Fruit fly (Drosophila melanogaster) whole organism, embryonic: ENCODE results near the gene Bsg.

Experiments
- Atf6 ChIP-seq: fragments of 200-800 bp; sonication (Bioruptor generic); IDR thresholded peaks from 2 replicates; pipeline ENCODE4 v1.3.6; 2022; ENCODE audit warnings: missing biosample characterization, missing genetic modification characterization
- CG10147 ChIP-seq: fragments of 200-800 bp; sonication (Bioruptor generic); optimal IDR thresholded peaks from 2 replicates; lab custom pipeline; 2019; ENCODE audit warnings: missing biosample characterization, mild to moderate bottlenecking, missing genetic modification characterization, moderate library complexity
- CG10431 ChIP-seq: fragments of 200-800 bp; sonication (Bioruptor generic); optimal IDR thresholded peaks from 3 replicates; lab custom pipeline; 2018; ENCODE audit warnings: missing biosample characterization, mild to moderate bottlenecking, missing genetic modification characterization
- CG10543 ChIP-seq: fragments of 200-800 bp; sonication (Bioruptor generic); optimal IDR thresholded peaks from 3 replicates; lab custom pipeline; 2017; ENCODE audit warnings: missing biosample characterization, mild to moderate bottlenecking, missing genetic modification characterization, moderate library complexity
- CG10654 ChIP-seq: fragments of 200-800 bp; sonication (Bioruptor generic); optimal IDR thresholded peaks from 2 replicates; lab custom pipeline; 2016; ENCODE audit warnings: missing biosample characterization, missing genetic modification characterization
- CG11085 ChIP-seq: fragments of 200-800 bp; sonication (Bioruptor generic); IDR thresholded peaks from 2 replicates; pipeline ENCODE4 v1.3.6; 2022; ENCODE audit warnings: missing biosample characterization, missing genetic modification characterization
- CG15479 ChIP-seq: fragments of 200-800 bp; sonication (Bioruptor generic); optimal IDR thresholded peaks from 3 replicates; lab custom pipeline; 2019; ENCODE audit warnings: missing biosample characterization, mild to moderate bottlenecking, missing genetic modification characterization, moderate library complexity
- CG16815 ChIP-seq: fragments of 200-800 bp; sonication (Bioruptor generic); optimal IDR thresholded peaks from 3 replicates; lab custom pipeline; 2017; ENCODE audit warnings: missing biosample characterization, mild to moderate bottlenecking, missing genetic modification characterization
- CG17328 ChIP-seq: fragments of 200-800 bp; sonication (Bioruptor generic); IDR thresholded peaks from 2 replicates; pipeline ENCODE4 v1.3.6; 2022; ENCODE audit warnings: missing biosample characterization, missing genetic modification characterization
- CG1832 ChIP-seq: fragments of 200-800 bp; sonication (Bioruptor generic); optimal IDR thresholded peaks from 2 replicates; lab custom pipeline; 2017; ENCODE audit warnings: missing biosample characterization, mild to moderate bottlenecking, missing genetic modification characterization, inconsistent platforms
- CG18764 ChIP-seq: fragments of 200-800 bp; sonication (Bioruptor generic); optimal IDR thresholded peaks from 3 replicates; lab custom pipeline; 2016; ENCODE audit warnings: missing biosample characterization, missing genetic modification characterization
- CG2712 ChIP-seq: fragments of 200-800 bp; optimal IDR thresholded peaks from 3 replicates; lab custom pipeline; 2019; ENCODE audit warnings: missing biosample characterization, mild to moderate bottlenecking, missing genetic modification characterization, moderate library complexity
- CG2875 ChIP-seq: fragments of 200-800 bp; sonication (Bioruptor generic); optimal IDR thresholded peaks from 2 replicates; lab custom pipeline; 2017; ENCODE audit warnings: missing biosample characterization, mild to moderate bottlenecking, missing genetic modification characterization, missing genetic modification reagents
- CG31388 ChIP-seq: fragments of 200-800 bp; sonication (Bioruptor generic); optimal IDR thresholded peaks from 2 replicates; lab custom pipeline; 2016; ENCODE audit warnings: missing biosample characterization, missing genetic modification characterization
- CG32532 ChIP-seq: fragments of 200-800 bp; sonication (Bioruptor generic); IDR thresholded peaks from 2 replicates; pipeline ENCODE4 v1.3.6; 2022; ENCODE audit warnings: missing biosample characterization, missing genetic modification characterization
- CG3407 ChIP-seq: fragments of 200-800 bp; sonication (Bioruptor generic); optimal IDR thresholded peaks from 2 replicates; lab custom pipeline; 2018; ENCODE audit warnings: missing biosample characterization, mild to moderate bottlenecking, missing genetic modification characterization
- CG34376 ChIP-seq: fragments of 200-800 bp; sonication (Bioruptor generic); optimal IDR thresholded peaks from 2 replicates; lab custom pipeline; 2018; ENCODE audit warnings: missing biosample characterization, mild to moderate bottlenecking, missing genetic modification characterization
- CG34422 ChIP-seq: fragments of 200-800 bp; sonication (Bioruptor generic); IDR thresholded peaks from 3 replicates; pipeline ENCODE4 v1.3.6; 2022; ENCODE audit warnings: missing biosample characterization, missing genetic modification characterization
- CG43689 ChIP-seq: fragments of 200-800 bp; sonication (Bioruptor generic); IDR thresholded peaks from 2 replicates; pipeline ENCODE4 v1.3.6; 2022; ENCODE audit warnings: missing biosample characterization, missing genetic modification characterization
- CG4404 ChIP-seq: fragments of 200-800 bp; sonication (Bioruptor generic); IDR thresholded peaks from 2 replicates; pipeline ENCODE4 v1.3.6; 2022; ENCODE audit warnings: missing biosample characterization, missing genetic modification characterization
- CG6683 ChIP-seq: fragments of 200-800 bp; sonication (Bioruptor generic); optimal IDR thresholded peaks from 2 replicates; lab custom pipeline; 2017; ENCODE audit warnings: missing biosample characterization, mild to moderate bottlenecking, missing genetic modification characterization, missing genetic modification reagents
- CG6854 ChIP-seq: fragments of 200-800 bp; sonication (Bioruptor generic); optimal IDR thresholded peaks from 3 replicates; lab custom pipeline; 2017; ENCODE audit warnings: missing biosample characterization, mild to moderate bottlenecking, missing genetic modification characterization
- CG7271 ChIP-seq: fragments of 200-800 bp; sonication (Bioruptor generic); optimal IDR thresholded peaks from 2 replicates; lab custom pipeline; 2018; ENCODE audit warnings: missing biosample characterization, mild to moderate bottlenecking, missing genetic modification characterization, moderate library complexity
- CG8290 ChIP-seq, 3 experiments: fragments of 200-800 bp; sonication (Bioruptor generic); optimal IDR thresholded peaks; 2 replicates each; lab custom pipeline; 2016 to 2019; ENCODE audit warnings: missing biosample characterization in 3 of 3, missing genetic modification characterization in 3 of 3, mild to moderate bottlenecking in 2 of 3, moderate library complexity in 1 of 3
- Dp ChIP-seq: fragments of 200-800 bp; sonication (Bioruptor generic); optimal IDR thresholded peaks from 2 replicates; lab custom pipeline; 2018; ENCODE audit warnings: missing biosample characterization, mild to moderate bottlenecking, missing genetic modification characterization, moderate library complexity
- Ets97D ChIP-seq: fragments of 200-800 bp; sonication (Bioruptor generic); optimal IDR thresholded peaks from 3 replicates; lab custom pipeline; 2016; ENCODE audit warnings: missing biosample characterization, missing genetic modification characterization
- Hmx ChIP-seq: fragments of 200-800 bp; sonication (Bioruptor generic); optimal IDR thresholded peaks from 2 replicates; lab custom pipeline; 2016; ENCODE audit warnings: missing biosample characterization, missing genetic modification characterization
- Optix ChIP-seq: fragments of 200-800 bp; sonication (Bioruptor generic); IDR thresholded peaks from 3 replicates; pipeline ENCODE4 v1.3.6; 2022; ENCODE audit warnings: missing biosample characterization, missing genetic modification characterization
- Sox100B ChIP-seq: fragments of 200-800 bp; sonication (Bioruptor generic); optimal IDR thresholded peaks from 3 replicates; lab custom pipeline; 2018; ENCODE audit warnings: missing biosample characterization, mild to moderate bottlenecking, missing genetic modification characterization
- Tbp ChIP-seq: fragments of >200 bp; optimal IDR thresholded peaks from 2 replicates; lab custom pipeline; 2018; ENCODE audit warnings: missing biosample characterization, missing genetic modification characterization
- Vsx1 ChIP-seq: fragments of 200-800 bp; sonication (Bioruptor generic); optimal IDR thresholded peaks from 2 replicates; lab custom pipeline; 2017; ENCODE audit warnings: missing biosample characterization, mild to moderate bottlenecking, missing genetic modification characterization, missing genetic modification reagents
- ara ChIP-seq: fragments of 200-800 bp; sonication (Bioruptor generic); IDR thresholded peaks from 2 replicates; pipeline ENCODE4 v1.3.6; 2022; ENCODE audit warnings: missing biosample characterization, missing genetic modification characterization
- cato ChIP-seq: fragments of 200-800 bp; sonication (Bioruptor generic); optimal IDR thresholded peaks from 2 replicates; lab custom pipeline; 2016; ENCODE audit warnings: missing biosample characterization, missing genetic modification characterization, borderline replicate concordance
- crol ChIP-seq: fragments of 200-800 bp; sonication (Bioruptor generic); IDR thresholded peaks from 2 replicates; pipeline ENCODE4 v1.3.6; 2022; ENCODE audit warnings: missing biosample characterization, missing genetic modification characterization
- dimm ChIP-seq: fragments of 200-800 bp; sonication (Bioruptor generic); IDR thresholded peaks from 2 replicates; pipeline ENCODE4 v1.3.6; 2022; ENCODE audit warnings: missing biosample characterization, missing genetic modification characterization
- dmrt99B ChIP-seq: fragments of 200-800 bp; sonication (Bioruptor generic); optimal IDR thresholded peaks from 2 replicates; lab custom pipeline; 2018; ENCODE audit warnings: missing biosample characterization, mild to moderate bottlenecking, missing genetic modification characterization, moderate library complexity
- ftz-f1 ChIP-seq: fragments of 200-800 bp; sonication (Bioruptor generic); optimal IDR thresholded peaks from 2 replicates; lab custom pipeline; 2016; ENCODE audit warnings: missing biosample characterization, missing genetic modification characterization
- gcm2 ChIP-seq: fragments of 200-800 bp; sonication (Bioruptor generic); optimal IDR thresholded peaks from 2 replicates; lab custom pipeline; 2016; ENCODE audit warnings: missing biosample characterization, missing genetic modification characterization
- gem ChIP-seq: fragments of 200-800 bp; sonication (Bioruptor generic); optimal IDR thresholded peaks from 2 replicates; lab custom pipeline; 2019; ENCODE audit warnings: missing biosample characterization, mild to moderate bottlenecking, missing genetic modification characterization, moderate library complexity
- insv ChIP-seq, 2 experiments: fragments of 200-800 bp; sonication (Bioruptor generic); optimal IDR thresholded peaks; 3 replicates each; lab custom pipeline; 2016 to 2018; ENCODE audit warnings: missing biosample characterization in 2 of 2, missing genetic modification characterization in 2 of 2
- ken ChIP-seq: fragments of 200-800 bp; sonication (Bioruptor generic); IDR thresholded peaks from 3 replicates; pipeline ENCODE4 v1.3.6; 2022; ENCODE audit warnings: missing biosample characterization, missing genetic modification characterization
- mld ChIP-seq: fragments of 200-800 bp; sonication (Bioruptor generic); IDR thresholded peaks from 3 replicates; pipeline ENCODE4 v1.3.6; 2022; ENCODE audit warnings: missing biosample characterization, missing genetic modification characterization; ENCODE audit not compliant: partially characterized antibody
- pros ChIP-seq: fragments of 200-800 bp; sonication (Bioruptor generic); optimal IDR thresholded peaks from 3 replicates; lab custom pipeline; 2019; ENCODE audit warnings: missing biosample characterization, mild to moderate bottlenecking, missing genetic modification characterization, moderate library complexity
- row ChIP-seq: fragments of 200-800 bp; sonication (Bioruptor generic); IDR thresholded peaks from 3 replicates; pipeline ENCODE4 v1.3.6; 2022; ENCODE audit warnings: missing biosample characterization, missing genetic modification characterization
- seq ChIP-seq: fragments of 200-800 bp; sonication (Bioruptor generic); IDR thresholded peaks from 2 replicates; pipeline ENCODE4 v1.3.6; 2022; ENCODE audit warnings: missing biosample characterization, missing genetic modification characterization
- sqz ChIP-seq: fragments of 200-800 bp; sonication (Bioruptor generic); optimal IDR thresholded peaks from 3 replicates; lab custom pipeline; 2018; ENCODE audit warnings: missing biosample characterization, mild to moderate bottlenecking, missing genetic modification characterization
- sug ChIP-seq: fragments of 200-800 bp; optimal IDR thresholded peaks from 2 replicates; lab custom pipeline; 2019; ENCODE audit warnings: missing biosample characterization, mild to moderate bottlenecking, missing genetic modification characterization, moderate library complexity
- vfl ChIP-seq: fragments of 200-800 bp; sonication (Bioruptor generic); optimal IDR thresholded peaks from 2 replicates; lab custom pipeline; 2016; ENCODE audit warnings: missing biosample characterization, missing genetic modification characterization
- zfh1 ChIP-seq: fragments of 200-800 bp; sonication (Bioruptor generic); IDR thresholded peaks from 3 replicates; pipeline ENCODE4 v1.3.6; 2022; ENCODE audit warnings: missing biosample characterization, missing genetic modification characterization

Bsg gene

DNA sequence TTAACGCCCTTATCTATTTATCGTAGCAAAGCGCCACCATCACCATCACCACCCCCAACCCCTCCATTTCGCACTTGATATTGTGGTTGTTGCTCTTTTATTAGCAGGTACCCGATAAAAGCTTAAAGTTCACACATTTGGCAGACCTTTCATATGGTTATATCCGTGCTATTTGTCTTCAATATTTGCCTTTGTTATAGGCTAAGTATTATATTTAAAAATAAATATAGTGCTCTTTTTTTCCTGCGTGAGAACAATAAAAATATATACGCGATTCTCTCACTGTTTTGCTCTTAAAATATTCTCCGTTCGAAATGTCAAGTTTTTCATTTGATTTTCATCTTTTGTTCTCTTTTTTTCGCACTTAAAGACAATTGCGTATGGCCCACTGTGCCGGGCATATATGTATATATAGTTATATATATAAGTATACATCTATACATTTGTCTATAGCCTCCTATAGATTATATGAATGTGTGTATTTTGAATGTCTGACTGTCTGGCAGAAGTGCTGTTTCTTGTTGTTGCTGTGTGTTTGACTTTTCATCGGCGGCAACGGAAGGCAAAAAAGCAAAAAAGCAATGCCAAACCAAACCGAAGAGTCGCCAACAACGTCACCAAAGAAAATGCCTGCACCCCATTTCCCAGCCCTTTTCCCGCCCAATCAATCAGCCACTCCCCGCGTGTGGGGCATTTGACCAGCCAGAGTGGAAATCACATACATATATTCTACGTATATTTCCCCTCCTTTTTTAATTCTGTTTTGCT, 11.0 kb downstream of the Bsg start (continued):
- TF ChIP-seq ken = no peak
- TF ChIP-seq pros (GFP tag; lab: Kevin White, UChicago) = no peak
- TF ChIP-seq ftz-f1 (GFP tag; lab: Kevin White, UChicago) = no peak
- no peak for TF ChIP-seq CG3407 (GFP tag; lab: Kevin White, UChicago)
- TF ChIP-seq CG10431 (GFP tag; lab: Kevin White, UChicago) = no peak
- TF ChIP-seq Atf6 = 0 out of 2 replicates have a peak, but pooled peaks have one; percentile 13
- no peak for TF ChIP-seq CG16815 (GFP tag; lab: Kevin White, UChicago)
- 0 out of 3 replicates have a peak, but pooled peaks have one; percentile 23 for TF ChIP-seq CG34422
- no peak for TF ChIP-seq Vsx1 (GFP tag; lab: Kevin White, UChicago)
- no peak for TF ChIP-seq CG7271 (tag; lab: Kevin White, UChicago)
- no peak for TF ChIP-seq CG43689 (GFP tag; lab: Robert Waterston, UW)
- no peak for TF ChIP-seq zfh1 (GFP tag; lab: Robert Waterston, UW)
- TF ChIP-seq CG2712 (tag; lab: Kevin White, UChicago) = no peak
- TF ChIP-seq CG31388 (GFP tag; lab: Kevin White, UChicago) = no peak
- TF ChIP-seq CG4404 = no peak
- TF ChIP-seq gcm2 (GFP tag; lab: Kevin White, UChicago) = no peak
- no peak for TF ChIP-seq mld (GFP tag; lab: Robert Waterston, UW)
- no peak for TF ChIP-seq ara
- TF ChIP-seq Ets97D (GFP tag; lab: Kevin White, UChicago) = no peak
- no peak for TF ChIP-seq Hmx (GFP tag; lab: Kevin White, UChicago)
- peak; percentile 62 for TF ChIP-seq CG10543
- TF ChIP-seq Sox100B (GFP tag; lab: Kevin White, UChicago) = no peak
- no peak for TF ChIP-seq CG2875
- TF ChIP-seq dmrt99B (tag; lab: Kevin White, UChicago) = peak; percentile 16
- TF ChIP-seq Tbp (GFP tag; lab: Kevin White, UChicago) = no peak
- no peak for TF ChIP-seq CG18764 (GFP tag; lab: Kevin White, UChicago)
- TF ChIP-seq gem (tag; lab: Kevin White, UChicago) = peak; percentile 20
- no peak for TF ChIP-seq CG17328
- TF ChIP-seq row (GFP tag; lab: Robert Waterston, UW) = peak; percentile 28; the same call in 1 of the 3 replicates
- TF ChIP-seq CG1832 = no peak
- TF ChIP-seq CG10147 (GFP tag; lab: Kevin White, UChicago) = no peak
- TF ChIP-seq CG6854 = no peak
- TF ChIP-seq insv (GFP tag; optimal IDR thresholded peaks at IDR 0.05; lab: Kevin White, UChicago) = no peak
- TF ChIP-seq Dp (GFP tag; lab: Kevin White, UChicago) = no peak
- TF ChIP-seq CG11085 = no peak
- no peak for TF ChIP-seq CG10654 (GFP tag; lab: Kevin White, UChicago)
- peak; percentile 13 for TF ChIP-seq sug (tag; lab: Kevin White, UChicago)
- TF ChIP-seq CG32532 = 0 out of 2 replicates have a peak, but pooled peaks have one; percentile 11
- no peak for TF ChIP-seq CG34376 (GFP tag; lab: Kevin White, UChicago)
- TF ChIP-seq CG15479 (GFP tag; lab: Kevin White, UChicago) = no peak
- TF ChIP-seq cato (GFP tag; lab: Kevin White, UChicago) = no peak
- TF ChIP-seq Optix (GFP tag; lab: Robert Waterston, UW) = no peak
- TF ChIP-seq CG8290 (GFP tag; optimal IDR thresholded peaks at IDR 0.05; lab: Kevin White, UChicago) = no peak
- no peak for TF ChIP-seq CG8290 (tag; optimal IDR thresholded peaks at IDR 0.05; lab: Kevin White, UChicago)
- no peak for TF ChIP-seq vfl
- TF ChIP-seq CG6683 (GFP tag; lab: Kevin White, UChicago) = no peak
- no peak for TF ChIP-seq seq (GFP tag; lab: Robert Waterston, UW)
- no peak for TF ChIP-seq sqz (GFP tag; lab: Kevin White, UChicago)
- TF ChIP-seq dimm (GFP tag; lab: Robert Waterston, UW) = no peak
- TF ChIP-seq crol (GFP tag; lab: Robert Waterston, UW) = peak; percentile 18; the same call in 1 of the 2 replicates
